Fruit fly (Drosophila melanogaster): ENCODE results near the gene Gdap1.

Gdap1 gene

dm6 chr3L:5152354-5152806 lies 10.6 kb downstream of the Gdap1 start, which contains the start of the genes Gen and Srp54k (continued):
- TF ChIP-seq row (GFP tag; IDR thresholded peaks at IDR 0.05) (peak; percentile 91), lmd (GFP tag; IDR thresholded peaks at IDR 0.05) (peak; percentile 23; the same call in 1 of the 2 replicates), CG5245 (GFP tag; optimal IDR thresholded peaks at IDR 0.05) (no peak), CG16813 (GFP tag; IDR thresholded peaks at IDR 0.05; ENCODE audit: partially characterized antibody) (0 out of 3 replicates have a peak, but pooled peaks have one; percentile 25), exex (tag; optimal IDR thresholded peaks at IDR 0.05) (no peak), mam (GFP tag; optimal IDR thresholded peaks at IDR 0.05) (peak; percentile 12), CG2120 (GFP tag; optimal IDR thresholded peaks at IDR 0.05) (peak; percentile 57), CG17912 (GFP tag; optimal IDR thresholded peaks at IDR 0.05) (peak; percentile 17), CG13123 (GFP tag; optimal IDR thresholded peaks at IDR 0.05) (no peak), E2f1 (GFP tag; IDR thresholded peaks at IDR 0.05) (0 out of 2 replicates have a peak, but pooled peaks have one; percentile 9), CG12659 (GFP tag; optimal IDR thresholded peaks at IDR 0.05) (peak; percentile 83), CG11456 (GFP tag; IDR thresholded peaks at IDR 0.05) (peak; percentile 58; the same call in 1 of the 3 replicates), dysf (GFP tag; IDR thresholded peaks at IDR 0.05) (peak; percentile 58), HLHmδ (GFP tag; optimal IDR thresholded peaks at IDR 0.05) (peak; percentile 21), Sin3A (optimal IDR thresholded peaks at IDR 0.05) (peak; percentile 88), Adf1 (GFP tag; IDR thresholded peaks at IDR 0.05) (no peak), ftz-f1 (GFP tag; optimal IDR thresholded peaks at IDR 0.05) (no peak), CG33557 (GFP tag; optimal IDR thresholded peaks at IDR 0.05) (peak; percentile 14), CG9727 (GFP tag; optimal IDR thresholded peaks at IDR 0.05) (peak; percentile 41), CG2116 (GFP tag; optimal IDR thresholded peaks at IDR 0.05) (peak; percentile 35), nmo (GFP tag; optimal IDR thresholded peaks at IDR 0.05) (peak; percentile 74), ato (GFP tag; IDR thresholded peaks at IDR 0.05; ENCODE audit: partially characterized antibody) (no peak), mirr (GFP tag; optimal IDR thresholded peaks at IDR 0.05) (no peak), inv (GFP tag; IDR thresholded peaks at IDR 0.05; ENCODE audit: partially characterized antibody) (peak; percentile 17; the same call in 1 of the 2 replicates), ci (GFP tag; IDR thresholded peaks at IDR 0.05) (peak; percentile 60; the same call in 2 of the 3 replicates), amos (GFP tag; IDR thresholded peaks at IDR 0.05; ENCODE audit: partially characterized antibody) (peak; percentile 24; the same call in 1 of the 2 replicates), CG13424 (tag; optimal IDR thresholded peaks at IDR 0.05) (peak; percentile 24), Rx (GFP tag; IDR thresholded peaks at IDR 0.05) (peak; percentile 24; the same call in 1 of the 2 replicates), CG17385 (GFP tag; optimal IDR thresholded peaks at IDR 0.05) (peak; percentile 97), Hmx (GFP tag; optimal IDR thresholded peaks at IDR 0.05) (no peak), Dfd (GFP tag; optimal IDR thresholded peaks at IDR 0.05) (no peak), CG16779 (GFP tag; IDR thresholded peaks at IDR 0.05) (no peak), CG6272 (GFP tag; IDR thresholded peaks at IDR 0.05) (peak; percentile 14; the same call in 1 of the 2 replicates), ssp (GFP tag; IDR thresholded peaks at IDR 0.05) (peak; percentile 79), CG9437 (GFP tag; optimal IDR thresholded peaks at IDR 0.05) (peak; percentile 20), NC2β (GFP tag; optimal IDR thresholded peaks at IDR 0.05) (peak; percentile 56), CG10959 (GFP tag; IDR thresholded peaks at IDR 0.05) (no peak), lola (GFP tag; optimal IDR thresholded peaks at IDR 0.05) (peak in 1 of 3 experiments; percentile 34), Sry-δ (GFP tag; optimal IDR thresholded peaks at IDR 0.05) (peak; percentile 41), CG12391 (tag; optimal IDR thresholded peaks at IDR 0.05) (peak; percentile 70), Hr3 (GFP tag; optimal IDR thresholded peaks at IDR 0.05) (peak; percentile 23), CG3847 (GFP tag; IDR thresholded peaks at IDR 0.05) (peak; percentile 28; the same call in 1 of the 2 replicates), B-H2 (GFP tag; optimal IDR thresholded peaks at IDR 0.05) (peak; percentile 46), Xrp1 (GFP tag; IDR thresholded peaks at IDR 0.05) (peak; percentile 65), dmrt11E (tag; optimal IDR thresholded peaks at IDR 0.05) (peak; percentile 36), fd64A (GFP tag; optimal IDR thresholded peaks at IDR 0.05) (no peak), CG15514 (GFP tag; optimal IDR thresholded peaks at IDR 0.05) (peak; percentile 34), CG34224 (GFP tag; IDR thresholded peaks at IDR 0.05; ENCODE audit: partially characterized antibody) (no peak), crp (GFP tag; optimal IDR thresholded peaks at IDR 0.05) (peak in 1 of 2 experiments; percentile 80), CG4282 (GFP tag; optimal IDR thresholded peaks at IDR 0.05) (no peak)

Measured in whole organism, embryonic.